Worm (Caenorhabditis elegans) whole organism, L4 larva: ENCODE results near the gene inx-11.

Source experiments
- F26F4.8 ChIP-seq: fragments of 200-800 bp; sonication (Bioruptor generic); conservative IDR thresholded peaks from 2 replicates; pipeline ENCODE4 v1.3.6; 2022; ENCODE audit warnings: missing genetic modification characterization, missing compliant biosample characterization
- F37D6.2 ChIP-seq: sonication (generic microtip); optimal IDR thresholded peaks from 2 replicates; lab custom pipeline; 2016; ENCODE audit warnings: mild to moderate bottlenecking, missing genetic modification characterization, missing compliant biosample characterization
- F44E2.7 ChIP-seq: fragments of 200-800 bp; sonication (Bioruptor generic); IDR thresholded peaks from 2 replicates; pipeline ENCODE4 v2.1.2; 2022; ENCODE audit warnings: missing genetic modification characterization, missing compliant biosample characterization
- R02D3.7 ChIP-seq: fragments of 150-350 bp; sonication (generic microtip); optimal IDR thresholded peaks from 3 replicates; lab custom pipeline; 2014; ENCODE audit warnings: missing biosample characterization, missing genetic modification characterization
- T20F7.1 ChIP-seq: fragments of 200-800 bp; sonication (Bioruptor generic); optimal IDR thresholded peaks from 2 replicates; lab custom pipeline; 2018; ENCODE audit warnings: mild to moderate bottlenecking, missing genetic modification characterization, missing compliant biosample characterization
- Y48G9A.11 ChIP-seq: fragments of 200-800 bp; sonication (Bioruptor generic); IDR thresholded peaks from 2 replicates; pipeline ENCODE4 v1.3.6; 2022; ENCODE audit warnings: missing genetic modification reagents, missing genetic modification characterization, missing compliant biosample characterization
- Y75B8A.6 ChIP-seq: fragments of 200-800 bp; sonication (Bioruptor generic); IDR thresholded peaks from 2 replicates; pipeline ENCODE4 v1.3.6; 2022; ENCODE audit warnings: missing genetic modification reagents, missing genetic modification characterization, missing compliant biosample characterization
- ZK337.2 ChIP-seq: fragments of 200-800 bp; sonication (Bioruptor generic); IDR thresholded peaks from 2 replicates; pipeline ENCODE4 v1.3.6; 2022; ENCODE audit warnings: missing genetic modification reagents, missing genetic modification characterization, missing compliant biosample characterization
- ZK546.5 ChIP-seq, 2 experiments: sonication (generic microtip); optimal IDR thresholded peaks; 2 replicates each; lab custom pipeline; 2017; ENCODE audit warnings: missing biosample characterization in 2 of 2, missing genetic modification characterization in 2 of 2
- aha-1 ChIP-seq: fragments of 150-350 bp; peaks from one replicate; lab custom pipeline; 2014; ENCODE audit warnings: missing biosample characterization, missing genetic modification characterization
- ama-1 ChIP-seq: fragments of 150-350 bp; optimal IDR thresholded peaks from 2 replicates; lab custom pipeline; 2014; ENCODE audit warnings: inconsistent platforms, mixed read lengths
- ceh-20 ChIP-seq: fragments of 200-800 bp; sonication (Bioruptor generic); IDR thresholded peaks from 2 replicates; pipeline ENCODE4 v1.3.6; 2022; ENCODE audit warnings: missing genetic modification reagents, missing genetic modification characterization, missing compliant biosample characterization
- ceh-44 ChIP-seq: fragments of 200-800 bp; sonication (Bioruptor generic); IDR thresholded peaks from 2 replicates; pipeline ENCODE4 v1.3.6; 2022; ENCODE audit warnings: missing genetic modification reagents, missing genetic modification characterization, missing compliant biosample characterization
- ceh-62 ChIP-seq: sonication (generic microtip); optimal IDR thresholded peaks from 2 replicates; lab custom pipeline; 2017; ENCODE audit warnings: missing biosample characterization, missing genetic modification characterization
- ceh-82 ChIP-seq: sonication (generic microtip); optimal IDR thresholded peaks from 2 replicates; lab custom pipeline; 2017; ENCODE audit warnings: missing biosample characterization, missing genetic modification characterization
- ces-1 ChIP-seq: fragments of 150-350 bp; sonication (generic microtip); optimal IDR thresholded peaks from 4 replicates; lab custom pipeline; 2014; ENCODE audit warnings: missing biosample characterization, missing genetic modification reagents, missing genetic modification characterization
- ctbp-1 ChIP-seq: fragments of 200-800 bp; sonication (Bioruptor generic); IDR thresholded peaks from 2 replicates; pipeline ENCODE4 v1.3.6; 2022; ENCODE audit warnings: missing genetic modification reagents, missing genetic modification characterization, missing compliant biosample characterization
- daf-16 ChIP-seq, 3 experiments: sonication (generic microtip); optimal IDR thresholded peaks; 2 replicates each; lab custom pipeline; 2016 to 2017; ENCODE audit warnings: missing genetic modification characterization in 3 of 3, missing genetic modification reagents in 3 of 3, mild to moderate bottlenecking in 2 of 3, missing compliant biosample characterization in 2 of 3, missing biosample characterization in 1 of 3, moderate library complexity in 1 of 3
- daf-19 ChIP-seq: fragments of 200-800 bp; sonication (Bioruptor generic); conservative IDR thresholded peaks from 2 replicates; pipeline ENCODE4 v1.3.6; 2022; ENCODE audit warnings: missing genetic modification characterization, missing compliant biosample characterization
- dmd-9 ChIP-seq: fragments of 200-800 bp; sonication (Bioruptor generic); IDR thresholded peaks from 2 replicates; pipeline ENCODE4 v1.3.6; 2022; ENCODE audit warnings: missing genetic modification reagents, missing genetic modification characterization, missing compliant biosample characterization
- dpl-1 ChIP-seq: fragments of 150-350 bp; optimal IDR thresholded peaks from 2 replicates; lab custom pipeline; 2014; ENCODE audit warnings: missing biosample characterization, missing genetic modification reagents, missing genetic modification characterization
- egl-27 ChIP-seq: sonication (generic microtip); optimal IDR thresholded peaks from 3 replicates; lab custom pipeline; 2017; ENCODE audit warnings: missing biosample characterization, missing genetic modification reagents, missing genetic modification characterization
- egl-43 ChIP-seq: fragments of 200-800 bp; sonication (Bioruptor generic); IDR thresholded peaks from 2 replicates; pipeline ENCODE4 v1.3.6; 2022; ENCODE audit warnings: missing genetic modification reagents, missing genetic modification characterization, missing compliant biosample characterization
- fos-1 ChIP-seq: fragments of 150-350 bp; optimal IDR thresholded peaks from 2 replicates; lab custom pipeline; 2014; ENCODE audit warnings: missing biosample characterization, missing genetic modification characterization
- gei-8 ChIP-seq: fragments of 200-800 bp; sonication (Bioruptor generic); optimal IDR thresholded peaks from 2 replicates; lab custom pipeline; 2018; ENCODE audit warnings: mild to moderate bottlenecking, missing genetic modification characterization, missing compliant biosample characterization
- hif-1 ChIP-seq, 2 experiments: sonication (generic microtip); optimal IDR thresholded peaks; 2 replicates each; lab custom pipeline; 2016 to 2017; ENCODE audit warnings: missing compliant biosample characterization in 2 of 2, missing genetic modification characterization in 2 of 2, missing genetic modification reagents in 2 of 2, missing genotype in 2 of 2, mild to moderate bottlenecking in 1 of 2
- hlh-30 ChIP-seq: sonication (generic microtip); optimal IDR thresholded peaks from 2 replicates; lab custom pipeline; 2017; ENCODE audit warnings: antibody characterized with exemption, mild to moderate bottlenecking, missing genetic modification characterization, missing compliant biosample characterization; ENCODE audit not compliant: insufficient read depth
- jun-1 ChIP-seq: fragments of 150-350 bp; optimal IDR thresholded peaks from 2 replicates; lab custom pipeline; 2014; ENCODE audit warnings: missing biosample characterization, missing genetic modification reagents, missing genetic modification characterization
- lin-1 ChIP-seq: fragments of 200-800 bp; sonication (Bioruptor generic); IDR thresholded peaks from 2 replicates; pipeline ENCODE4 v1.3.6; 2022; ENCODE audit warnings: missing genetic modification reagents, missing genetic modification characterization, missing compliant biosample characterization
- madf-5 ChIP-seq, 2 experiments: fragments of 200-800 bp; sonication (Bioruptor generic); IDR thresholded peaks; 2 replicates each; pipeline ENCODE4 v1.3.6; 2022; ENCODE audit warnings: missing compliant biosample characterization in 2 of 2, missing genetic modification characterization in 2 of 2
- mdl-1 ChIP-seq, 2 experiments: fragments of 150-350 bp in 1 of 2; sonication (generic microtip) in 1 of 2; optimal IDR thresholded peaks; 2 replicates each; lab custom pipeline; 2014 to 2017; ENCODE audit warnings: missing biosample characterization in 2 of 2, missing genetic modification characterization in 2 of 2
- nhr-102 ChIP-seq: sonication (generic microtip); optimal IDR thresholded peaks from 2 replicates; lab custom pipeline; 2016; ENCODE audit warnings: mild to moderate bottlenecking, missing genetic modification characterization, moderate library complexity, missing compliant biosample characterization
- nhr-11 ChIP-seq: fragments of 150-350 bp; optimal IDR thresholded peaks from 2 replicates; lab custom pipeline; 2014; ENCODE audit warnings: missing biosample characterization, missing genetic modification characterization
- nhr-237 ChIP-seq: sonication (generic microtip); optimal IDR thresholded peaks from 2 replicates; lab custom pipeline; 2017; ENCODE audit warnings: missing biosample characterization, missing genetic modification characterization
- nhr-25 ChIP-seq: sonication (generic microtip); optimal IDR thresholded peaks from 2 replicates; lab custom pipeline; 2017; ENCODE audit warnings: missing genetic modification characterization, mild to moderate bottlenecking, missing compliant biosample characterization, antibody characterized with exemption, moderate library complexity, borderline replicate concordance; ENCODE audit not compliant: insufficient read depth
- nhr-41 ChIP-seq: fragments of 200-800 bp; sonication (Bioruptor generic); IDR thresholded peaks from 2 replicates; pipeline ENCODE4 v1.3.6; 2022; ENCODE audit warnings: missing genetic modification reagents, missing genetic modification characterization, missing compliant biosample characterization
- nhr-76 ChIP-seq: fragments of 150-350 bp; optimal IDR thresholded peaks from 2 replicates; lab custom pipeline; 2014; ENCODE audit warnings: missing biosample characterization, missing genetic modification characterization
- nhr-77 ChIP-seq: fragments of 150-350 bp; optimal IDR thresholded peaks from 2 replicates; lab custom pipeline; 2014; ENCODE audit warnings: missing biosample characterization, missing genetic modification characterization
- pha-4 ChIP-seq, 2 experiments: fragments of 150-350 bp in 1 of 2; fragments of 200-800 bp in 1 of 2; sonication (Bioruptor generic) in 1 of 2; IDR thresholded peaks in 1 of 2; optimal IDR thresholded peaks in 1 of 2; 2 replicates each; pipeline versions ENCODE4 v1.3.6 to Lab custom; 2014 to 2022; ENCODE audit warnings: missing genetic modification characterization in 2 of 2, missing genetic modification reagents in 2 of 2, missing biosample characterization in 1 of 2, missing compliant biosample characterization in 1 of 2
- php-3 ChIP-seq: fragments of 200-800 bp; sonication (Bioruptor generic); IDR thresholded peaks from 2 replicates; pipeline ENCODE4 v1.3.6; 2022; ENCODE audit warnings: missing genetic modification reagents, missing genetic modification characterization, missing compliant biosample characterization
- pqm-1 ChIP-seq: sonication (generic microtip); optimal IDR thresholded peaks from 2 replicates; lab custom pipeline; 2017; ENCODE audit warnings: missing biosample characterization, missing genetic modification characterization
- rbr-2 ChIP-seq: sonication (generic microtip); optimal IDR thresholded peaks from 2 replicates; lab custom pipeline; 2016; ENCODE audit warnings: missing genotype, missing genetic modification characterization, missing compliant biosample characterization
- skn-1 ChIP-seq: fragments of 150-350 bp; optimal IDR thresholded peaks from 2 replicates; lab custom pipeline; 2014; ENCODE audit warnings: missing biosample characterization, missing genetic modification characterization
- snpc-1.2 ChIP-seq: fragments of 200-800 bp; sonication (Bioruptor generic); IDR thresholded peaks from 2 replicates; pipeline ENCODE4 v1.3.6; 2022; ENCODE audit warnings: missing genetic modification reagents, missing genetic modification characterization, missing compliant biosample characterization
- tra-1 ChIP-seq: fragments of 200-800 bp; sonication (Bioruptor generic); IDR thresholded peaks from 2 replicates; pipeline ENCODE4 v1.3.6; 2022; ENCODE audit warnings: missing genetic modification reagents, missing genetic modification characterization, missing compliant biosample characterization
- vab-7 ChIP-seq: fragments of 200-800 bp; sonication (Bioruptor generic); IDR thresholded peaks from 2 replicates; pipeline ENCODE4 v1.3.6; 2022; ENCODE audit warnings: missing genetic modification reagents, missing genetic modification characterization, missing compliant biosample characterization
- zfp-2 ChIP-seq: sonication (generic microtip); optimal IDR thresholded peaks from 2 replicates; lab custom pipeline; 2016; ENCODE audit warnings: mild to moderate bottlenecking, missing genetic modification characterization, missing compliant biosample characterization
- zip-11 ChIP-seq: fragments of 200-800 bp; sonication (Bioruptor generic); IDR thresholded peaks from 2 replicates; pipeline ENCODE4 v1.3.6; 2022; ENCODE audit warnings: missing genetic modification characterization, missing compliant biosample characterization
- zip-2 ChIP-seq: fragments of 150-350 bp; optimal IDR thresholded peaks from 2 replicates; lab custom pipeline; 2014; ENCODE audit warnings: missing biosample characterization, missing genetic modification characterization
- ztf-11 ChIP-seq: fragments of 150-350 bp; optimal IDR thresholded peaks from 2 replicates; lab custom pipeline; 2014; ENCODE audit warnings: missing biosample characterization, missing genetic modification characterization

The inx-11 gene

DNA sequence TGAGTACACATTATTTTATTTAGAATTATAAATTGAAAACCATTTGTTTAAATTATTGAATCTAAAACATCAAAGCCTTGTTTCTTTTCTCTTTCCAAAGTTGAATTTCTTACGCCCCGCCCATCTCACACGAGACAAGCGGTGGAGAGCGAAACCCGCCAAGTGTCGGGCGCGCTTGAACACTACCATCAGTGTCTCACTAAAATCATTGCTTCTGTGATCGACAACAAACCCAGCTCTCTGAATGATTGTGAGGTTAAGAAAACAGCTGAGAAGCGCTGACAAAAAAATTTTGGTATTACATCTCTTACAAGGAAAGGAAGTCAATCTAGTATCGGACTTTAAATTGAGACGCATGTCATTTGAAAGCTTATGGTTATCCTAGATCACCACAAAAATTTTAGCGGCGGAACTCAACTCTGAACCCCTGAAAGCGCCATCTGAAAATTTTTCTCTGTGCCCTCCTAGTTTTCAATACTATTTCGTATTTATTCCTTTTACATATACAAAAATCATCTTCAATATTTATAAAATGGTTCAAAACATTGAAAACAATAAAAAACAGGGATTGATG is 4.1 kb downstream of the inx-11 start (continued):
- no peak for TF ChIP-seq F37D6.2 (tag; lab: Kevin White, UChicago)
- no peak for TF ChIP-seq skn-1 (tag; lab: Kevin White, UChicago)
- peak; percentile 28 for TF ChIP-seq dpl-1 (GFP tag; lab: Kevin White, UChicago)
- no peak for TF ChIP-seq php-3
- TF ChIP-seq mdl-1 (tag; optimal IDR thresholded peaks at IDR 0.05; lab: Kevin White, UChicago): peak; percentile 31 to 47
- TF ChIP-seq pqm-1: peak; percentile 39
- TF ChIP-seq ceh-62 (tag; lab: Kevin White, UChicago): no peak
- TF ChIP-seq jun-1 (tag; lab: Kevin White, UChicago): no peak
- TF ChIP-seq R02D3.7 (tag; lab: Kevin White, UChicago): no peak
- TF ChIP-seq hlh-30 (tag; lab: Kevin White, UChicago): peak; percentile 70
- TF ChIP-seq nhr-102: peak; percentile 85
- TF ChIP-seq Y75B8A.6: no peak
- 0 out of 2 replicates have a peak, but pooled peaks have one; percentile 3 for TF ChIP-seq ZK337.2 (GFP tag; lab: Robert Waterston, UW)
- TF ChIP-seq F44E2.7 (GFP tag; lab: Robert Waterston, UW): no peak
- TF ChIP-seq vab-7 (GFP tag; lab: Robert Waterston, UW): no peak
- peak; percentile 55; the same call in 1 of the 2 replicates for TF ChIP-seq tra-1 (GFP tag; lab: Robert Waterston, UW)
- TF ChIP-seq aha-1 (tag; lab: Kevin White, UChicago): peak; percentile 46
- TF ChIP-seq pha-4 (GFP tag; IDR thresholded peaks at IDR 0.05; lab: Robert Waterston, UW): peak; percentile 60; the same call in 1 of the 2 replicates
- no peak for TF ChIP-seq pha-4 (tag; optimal IDR thresholded peaks at IDR 0.05; lab: Kevin White, UChicago)
- TF ChIP-seq ZK546.5 (tag; optimal IDR thresholded peaks at IDR 0.05; lab: Kevin White, UChicago): no peak
- TF ChIP-seq F26F4.8 (GFP tag; lab: Robert Waterston, UW): no peak
- no peak for TF ChIP-seq zfp-2 (tag; lab: Kevin White, UChicago)
- TF ChIP-seq daf-16 (GFP tag; optimal IDR thresholded peaks at IDR 0.05; lab: Kevin White, UChicago): peak; percentile 38 to 87
- peak; percentile 84 for TF ChIP-seq daf-16 (tag; optimal IDR thresholded peaks at IDR 0.05; lab: Kevin White, UChicago)
- TF ChIP-seq nhr-237 (tag; lab: Kevin White, UChicago): no peak
- peak; percentile 72; the same call in 1 of the 2 replicates for TF ChIP-seq nhr-41 (GFP tag; lab: Robert Waterston, UW)
- peak; percentile 44 for TF ChIP-seq T20F7.1 (GFP tag; lab: Kevin White, UChicago)
- TF ChIP-seq egl-43 (GFP tag; lab: Robert Waterston, UW): peak; percentile 76; the same call in 1 of the 2 replicates
- TF ChIP-seq nhr-76 (tag; lab: Kevin White, UChicago): no peak
- no peak for TF ChIP-seq dmd-9 (GFP tag; lab: Robert Waterston, UW)
- TF ChIP-seq lin-1 (GFP tag; lab: Robert Waterston, UW): peak; percentile 74
- no peak for TF ChIP-seq gei-8 (GFP tag; lab: Kevin White, UChicago)
- TF ChIP-seq rbr-2 (tag; lab: Kevin White, UChicago): peak; percentile 60
- peak; percentile 24 for TF ChIP-seq nhr-77 (tag; lab: Kevin White, UChicago)
- TF ChIP-seq ceh-82 (tag; lab: Kevin White, UChicago): no peak
- no peak for TF ChIP-seq fos-1 (tag; lab: Kevin White, UChicago)
- TF ChIP-seq nhr-25 (tag; lab: Kevin White, UChicago): no peak
- TF ChIP-seq zip-11 (GFP tag; lab: Robert Waterston, UW): 0 out of 2 replicates have a peak, but pooled peaks have one; percentile 43
- TF ChIP-seq daf-19: no peak
- TF ChIP-seq ctbp-1: no peak
- TF ChIP-seq egl-27 (tag; lab: Kevin White, UChicago): no peak
- no peak for TF ChIP-seq madf-5 (GFP tag; IDR thresholded peaks at IDR 0.05; lab: Robert Waterston, UW)
- TF ChIP-seq Y48G9A.11 (GFP tag; lab: Robert Waterston, UW): peak; percentile 92
- peak; percentile 68 for TF ChIP-seq ama-1 (lab: Kevin White, UChicago)
- no peak for TF ChIP-seq nhr-11 (tag; lab: Kevin White, UChicago)
- TF ChIP-seq hif-1 (tag; optimal IDR thresholded peaks at IDR 0.05; lab: Kevin White, UChicago): no peak
- no peak for TF ChIP-seq ztf-11 (tag; lab: Kevin White, UChicago)
- no peak for TF ChIP-seq ces-1 (GFP tag; lab: Kevin White, UChicago)
- TF ChIP-seq snpc-1.2 (GFP tag; lab: Robert Waterston, UW): peak; percentile 90
- peak; percentile 16 for TF ChIP-seq zip-2
- no peak for TF ChIP-seq ceh-20 (GFP tag; lab: Robert Waterston, UW)
- TF ChIP-seq ceh-44: peak; percentile 88
